Fruit fly (Drosophila melanogaster) S2 (cell line): ENCODE measurements around the gene CG13837.

ENCODE experiments used
- CG8478 ChIP-seq: fragments of >200 bp; optimal IDR thresholded peaks from 2 replicates; lab custom pipeline; 2018
- CTCF ChIP-seq, 2 experiments: fragments of >200 bp; optimal IDR thresholded peaks; 2 replicates each; lab custom pipeline; 2018

DNA sequence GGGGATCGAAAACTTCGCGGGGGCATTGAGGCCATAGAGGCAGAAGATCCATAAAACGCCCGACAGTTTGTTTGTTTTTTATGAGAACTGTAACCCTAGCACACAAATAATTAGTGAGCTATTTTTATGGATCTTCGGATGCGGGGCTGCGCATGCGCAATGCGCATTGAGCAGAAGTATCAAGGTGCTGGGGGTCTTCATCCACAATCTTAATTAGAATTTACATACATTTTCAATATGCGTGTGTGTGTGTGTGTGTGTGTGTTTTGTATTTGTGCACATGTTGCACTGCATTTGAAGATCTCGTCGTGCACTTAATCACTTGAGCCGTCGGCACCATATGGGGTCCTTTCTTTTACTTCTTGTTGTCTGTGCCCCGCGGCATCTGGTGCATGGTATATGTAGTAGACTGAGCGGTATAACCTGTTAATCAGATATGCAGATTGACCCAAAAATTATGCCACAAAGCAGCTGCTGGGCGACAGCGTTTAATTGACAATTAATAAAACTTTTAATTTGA is 984 bp upstream of the CG13837 start:
- no peak for TF ChIP-seq CTCF (optimal IDR thresholded peaks at IDR 0.05; lab: Kevin White, UChicago)
- no peak for TF ChIP-seq CG8478
